Fruit fly (Drosophila melanogaster): ENCODE results near the gene CG7365.

dm6 chr3L:20104543-20105046, 22.6 kb downstream of the CG7365 start:
- TF ChIP-seq Dif (GFP tag; optimal IDR thresholded peaks at IDR 0.05; ENCODE audit: partially characterized antibody) (no peak), sv (GFP tag; optimal IDR thresholded peaks at IDR 0.05) (no peak), psq (GFP tag; optimal IDR thresholded peaks at IDR 0.05) (no peak), rgr (GFP tag; optimal IDR thresholded peaks at IDR 0.05) (no peak), ey (GFP tag; optimal IDR thresholded peaks at IDR 0.05) (no peak), brk (GFP tag; optimal IDR thresholded peaks at IDR 0.05) (no peak), h (GFP tag; optimal IDR thresholded peaks at IDR 0.05) (no peak), N (GFP tag; optimal IDR thresholded peaks at IDR 0.05) (no peak), dl (GFP tag; optimal IDR thresholded peaks at IDR 0.05; ENCODE audit: insufficient read depth in 1 of 2, partially characterized antibody in 2 of 2) (no peak), Myc (optimal IDR thresholded peaks at IDR 0.05) (no peak), pan (optimal IDR thresholded peaks at IDR 0.05) (no peak), CG9705 (GFP tag; optimal IDR thresholded peaks at IDR 0.05) (no peak)

Data from whole organism, wandering third instar larva.